Worm (Caenorhabditis elegans): ENCODE measurements around the gene F44A6.4.

F44A6.4 gene

ce11 chrX:10215429-10215828 is at the start of gene F44A6.4:
Gene F44A6.4, minus strand, starts transcription at chrX:10215495.
- TF ChIP-seq F37B4.10 (GFP tag; IDR thresholded peaks at IDR 0.05) = no peak

- no peak for TF ChIP-seq lir-1 (GFP tag; conservative IDR thresholded peaks at IDR 0.05)
- no peak for TF ChIP-seq repo-1 (tag; optimal IDR thresholded peaks at IDR 0.05)
- TF ChIP-seq rpc-1 (optimal IDR thresholded peaks at IDR 0.05) = no peak
- no peak for TF ChIP-seq rpc-1 (tag; optimal IDR thresholded peaks at IDR 0.05)
- TF ChIP-seq Y67H2A.10 (GFP tag; conservative IDR thresholded peaks at IDR 0.05) = no peak
- TF ChIP-seq unc-130 (GFP tag; optimal IDR thresholded peaks at IDR 0.05) = no peak
- TF ChIP-seq somi-1 (GFP tag; optimal IDR thresholded peaks at IDR 0.05) = no peak
- TF ChIP-seq ztf-3 (GFP tag; optimal IDR thresholded peaks at IDR 0.05) = no peak
- no peak for TF ChIP-seq bed-2 (GFP tag; IDR thresholded peaks at IDR 0.05)
- no peak for TF ChIP-seq ztf-18 (tag; optimal IDR thresholded peaks at IDR 0.05)
- TF ChIP-seq akir-1 (GFP tag; optimal IDR thresholded peaks at IDR 0.05) = no peak
- no peak for TF ChIP-seq gei-17 (GFP tag; optimal IDR thresholded peaks at IDR 0.05)
- TF ChIP-seq zim-3 (tag; optimal IDR thresholded peaks at IDR 0.05) = no peak
- TF ChIP-seq lin-40 (tag; optimal IDR thresholded peaks at IDR 0.05) = no peak
Measured at ce11 chrX:10262299-10262698, 47.0 kb upstream of the F44A6.4 start.

- no peak for TF ChIP-seq ztf-22 (GFP tag; optimal IDR thresholded peaks at IDR 0.05)
- no peak for TF ChIP-seq zfh-2 (GFP tag; conservative IDR thresholded peaks at IDR 0.05)
- TF ChIP-seq die-1 (tag; optimal IDR thresholded peaks at IDR 0.05) = no peak
Measured at ce11 chrX:10260035-10260434, 44.7 kb upstream of the F44A6.4 start, which contains the start of gene C32A9.1. Gene C32A9.1, minus strand, starts transcription at chrX:10260135.

ce11 chrX:10254068-10254467 is 38.8 kb upstream of the F44A6.4 start:
- TF ChIP-seq ets-4 (GFP tag; optimal IDR thresholded peaks at IDR 0.05) (no peak), rec-8 (tag; optimal IDR thresholded peaks at IDR 0.05) (no peak), sptf-2 (GFP tag; optimal IDR thresholded peaks at IDR 0.05) (no peak), lin-35 (GFP tag; optimal IDR thresholded peaks at IDR 0.05) (no peak), hmg-20 (GFP tag; IDR thresholded peaks at IDR 0.05) (no peak), B0336.3 (GFP tag; IDR thresholded peaks at IDR 0.05) (no peak)

- no peak for TF ChIP-seq ceh-27 (GFP tag; optimal IDR thresholded peaks at IDR 0.05)
- no peak for TF ChIP-seq nfya-1 (tag; optimal IDR thresholded peaks at IDR 0.05; ENCODE audit: borderline replicate concordance, insufficient read depth)
- no peak for TF ChIP-seq F37B4.10 (GFP tag; IDR thresholded peaks at IDR 0.05)
- no peak for TF ChIP-seq Y79H2A.3 (GFP tag; conservative IDR thresholded peaks at IDR 0.05)
- TF ChIP-seq B0336.3 (GFP tag; IDR thresholded peaks at IDR 0.05) = no peak
- TF ChIP-seq cebp-2 (GFP tag; IDR thresholded peaks at IDR 0.05) = no peak
- no peak for TF ChIP-seq nhr-80 (tag; optimal IDR thresholded peaks at IDR 0.05)
- no peak for TF ChIP-seq zim-3 (tag; optimal IDR thresholded peaks at IDR 0.05)
- no peak for TF ChIP-seq F57A8.1 (GFP tag; optimal IDR thresholded peaks at IDR 0.05)
- TF ChIP-seq hrde-1 (tag; optimal IDR thresholded peaks at IDR 0.05; ENCODE audit: borderline replicate concordance) = no peak
- TF ChIP-seq dpff-1 (tag; optimal IDR thresholded peaks at IDR 0.05) = no peak
- no peak for TF ChIP-seq egl-18 (GFP tag; IDR thresholded peaks at IDR 0.05)
- no peak for TF ChIP-seq tbp1 (GFP tag; optimal IDR thresholded peaks at IDR 0.05)
- no peak for TF ChIP-seq ztf-28 (GFP tag; IDR thresholded peaks at IDR 0.05)
- no peak for TF ChIP-seq hmg-20 (GFP tag; IDR thresholded peaks at IDR 0.05)
- no peak for TF ChIP-seq snpc-4 (GFP tag; optimal IDR thresholded peaks at IDR 0.05)
- TF ChIP-seq snpc-4 (tag; optimal IDR thresholded peaks at IDR 0.05) = no peak
- TF ChIP-seq K12H6.12 (tag; optimal IDR thresholded peaks at IDR 0.05) = no peak
- TF ChIP-seq dox-1 (GFP tag; IDR thresholded peaks at IDR 0.05) = no peak
- no peak for TF ChIP-seq lin-35 (GFP tag; optimal IDR thresholded peaks at IDR 0.05)
Measured at ce11 chrX:10252781-10253180, 37.5 kb upstream of the F44A6.4 start, which contains the start of gene C14H10.2. Gene C14H10.2, minus strand, starts transcription at chrX:10252881.
